Worm (Caenorhabditis elegans) whole organism, L4/young adult: ENCODE results near the gene F45D3.1.

Source experiments
- W03F9.2 ChIP-seq: fragments of 150-350 bp; optimal IDR thresholded peaks from 2 replicates; lab custom pipeline; 2014; ENCODE audit warnings: missing biosample characterization, missing genetic modification characterization
- him-1 ChIP-seq: sonication (generic microtip); optimal IDR thresholded peaks from 2 replicates; lab custom pipeline; 2016; ENCODE audit warnings: missing genotype, missing genetic modification reagents, missing genetic modification characterization, missing compliant biosample characterization

DNA sequence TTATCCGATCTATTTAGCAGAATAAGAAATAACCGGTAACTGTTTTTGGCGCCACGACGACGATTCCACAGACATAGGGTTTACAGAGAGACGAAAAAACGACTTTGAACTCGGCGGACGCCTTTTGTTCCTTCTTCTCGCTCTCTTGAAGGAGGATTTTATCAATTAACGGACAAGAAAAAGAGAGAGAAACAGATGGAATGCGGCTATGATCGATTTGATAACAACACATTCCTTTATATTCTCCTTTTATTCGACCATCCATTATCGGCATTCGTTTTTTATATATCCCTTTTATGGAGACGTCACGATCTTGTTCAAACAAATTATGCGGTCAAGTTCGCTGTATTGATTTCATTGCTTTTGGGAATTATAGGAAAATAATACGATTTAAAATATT is 22.0 kb downstream of the F45D3.1 start:
- TF ChIP-seq W03F9.2 (tag; lab: Kevin White, UChicago) = peak; percentile 31
- no peak for TF ChIP-seq him-1
